Worm (Caenorhabditis elegans) whole organism, mixed stage, embryonic: ENCODE data around the gene F46B3.14.

Experiments
- M03D4.4 ChIP-seq: sonication (generic microtip); optimal IDR thresholded peaks from 2 replicates; lab custom pipeline; 2017; ENCODE audit warnings: mild to moderate bottlenecking, missing genetic modification characterization, missing compliant biosample characterization
- blmp-1 ChIP-seq: fragments of 150-350 bp; optimal IDR thresholded peaks from 2 replicates; lab custom pipeline; 2014; ENCODE audit warnings: missing biosample characterization, missing genetic modification characterization
- ceh-39 ChIP-seq: fragments of 150-350 bp; optimal IDR thresholded peaks from 2 replicates; lab custom pipeline; 2014; ENCODE audit warnings: missing biosample characterization, missing genetic modification characterization
- elt-1 ChIP-seq: sonication (generic microtip); optimal IDR thresholded peaks from 2 replicates; lab custom pipeline; 2017; ENCODE audit warnings: missing genetic modification characterization, mild to moderate bottlenecking, missing compliant biosample characterization, antibody characterized with exemption, moderate library complexity, borderline replicate concordance; ENCODE audit not compliant: insufficient read depth
- lsy-2 ChIP-seq: fragments of 150-350 bp; optimal IDR thresholded peaks from 2 replicates; lab custom pipeline; 2014; ENCODE audit warnings: missing biosample characterization, missing genetic modification characterization
- mab-5 ChIP-seq: fragments of 150-350 bp; optimal IDR thresholded peaks from 2 replicates; lab custom pipeline; 2014; ENCODE audit warnings: missing biosample characterization, missing genetic modification characterization
- nhr-237 ChIP-seq: fragments of 150-350 bp; optimal IDR thresholded peaks from 2 replicates; lab custom pipeline; 2014; ENCODE audit warnings: missing biosample characterization, missing genetic modification characterization
- nhr-76 ChIP-seq: sonication (generic microtip); optimal IDR thresholded peaks from 2 replicates; lab custom pipeline; 2017; ENCODE audit warnings: missing biosample characterization, missing genetic modification characterization
- snpc-4 ChIP-seq: fragments of 150-350 bp; optimal IDR thresholded peaks from 2 replicates; lab custom pipeline; 2014; ENCODE audit warnings: missing biosample characterization, missing genetic modification characterization
- unc-62 ChIP-seq: fragments of 150-350 bp; optimal IDR thresholded peaks from 2 replicates; lab custom pipeline; 2014; ENCODE audit warnings: missing biosample characterization, missing genetic modification reagents, missing genetic modification characterization

ce11 chrV:20663736-20664135 is 32.6 kb upstream of the F46B3.14 start:
- TF ChIP-seq blmp-1 (tag; lab: Kevin White, UChicago) (peak; percentile 18), lsy-2 (no peak), snpc-4 (tag; lab: Kevin White, UChicago) (no peak), nhr-237 (tag; lab: Kevin White, UChicago) (no peak), unc-62 (no peak), ceh-39 (tag; lab: Kevin White, UChicago) (no peak), nhr-76 (tag; lab: Kevin White, UChicago) (no peak), M03D4.4 (tag; lab: Kevin White, UChicago) (no peak), elt-1 (no peak), mab-5 (no peak)
